Worm (Caenorhabditis elegans): ENCODE data around the gene atp-2.
A peak's percentile ranks its signal among the peaks of the same experiment; 100 is the strongest.

The atp-2 gene

DNA sequence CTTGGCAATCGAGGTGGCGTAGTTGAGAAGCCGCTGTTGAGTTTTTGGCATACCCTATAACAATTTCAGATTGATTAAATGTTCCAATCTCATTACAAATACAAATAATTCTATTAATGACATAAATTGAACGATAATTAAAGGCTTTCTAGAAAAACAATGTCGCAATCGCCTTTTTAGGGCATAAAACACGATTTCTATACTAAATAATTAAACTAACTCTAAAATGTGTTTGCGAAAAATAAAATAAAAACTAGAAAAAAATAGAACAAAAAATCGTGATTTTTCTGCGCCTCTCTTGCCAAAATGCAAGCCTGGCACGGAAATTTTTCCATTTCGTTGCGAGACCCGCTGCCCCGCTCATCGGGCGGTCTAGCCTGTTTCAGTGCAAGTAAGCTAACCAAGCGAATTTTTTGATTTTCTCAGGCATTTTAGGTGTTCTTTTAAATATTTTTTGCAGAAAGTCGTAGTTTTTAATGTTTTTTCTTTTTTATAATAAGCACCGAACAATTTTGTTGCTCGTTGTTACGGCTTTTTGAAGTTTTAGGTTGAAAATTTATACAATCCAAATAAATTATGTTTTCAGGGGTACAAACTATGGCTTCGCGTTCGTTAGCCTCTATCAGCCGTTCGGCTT lies at the start of gene atp-2, which contains the start of the genes C34E10.12 and C34E10.10:
Gene atp-2 (plus strand): TSS at position 587 of the 637 bp plus-strand sequence.
Gene C34E10.12 (minus strand): TSS at position 51 of the 637 bp plus-strand sequence.
Gene C34E10.10 (minus strand): TSS at position 54 of the 637 bp plus-strand sequence.
- TF ChIP-seq mdl-1 (tag; optimal IDR thresholded peaks at IDR 0.05) = peak in 1 of 2 experiments; percentile 66
- peak; percentile 86 to 88 for TF ChIP-seq efl-1 (optimal IDR thresholded peaks at IDR 0.05)
- TF ChIP-seq efl-1 (GFP tag; optimal IDR thresholded peaks at IDR 0.05 in 1 of 2) = peak; percentile 79 to 97
- TF ChIP-seq nhr-71 (tag; optimal IDR thresholded peaks at IDR 0.05) = peak; percentile 93
- no peak for TF ChIP-seq nhr-84 (tag; optimal IDR thresholded peaks at IDR 0.05)
- TF ChIP-seq sptf-1 (tag; optimal IDR thresholded peaks at IDR 0.05) = no peak
- TF ChIP-seq F16B12.6 (tag; optimal IDR thresholded peaks at IDR 0.05) = peak; percentile 55
- no peak for TF ChIP-seq ama-1 (optimal IDR thresholded peaks at IDR 0.05)
- TF ChIP-seq nhr-19 (GFP tag; conservative IDR thresholded peaks at IDR 0.05) = peak; percentile 87
- TF ChIP-seq mep-1 (tag; optimal IDR thresholded peaks at IDR 0.05) = peak; percentile 83
- TF ChIP-seq ceh-90 (tag; optimal IDR thresholded peaks at IDR 0.05) = peak; percentile 31
- TF ChIP-seq nhr-47 (tag; optimal IDR thresholded peaks at IDR 0.05) = peak; percentile 89
- TF ChIP-seq hpl-2 (GFP tag; optimal IDR thresholded peaks at IDR 0.05) = peak; percentile 81
- TF ChIP-seq elt-3 (tag; optimal IDR thresholded peaks at IDR 0.05) = peak in 3 of 6 experiments; percentile 44 to 89 (median 77)
- TF ChIP-seq skn-1 (tag; optimal IDR thresholded peaks at IDR 0.05) = peak; percentile 96
- TF ChIP-seq ets-5 (GFP tag; IDR thresholded peaks at IDR 0.05) = no peak
- peak; percentile 59 for TF ChIP-seq aha-1 (tag; optimal IDR thresholded peaks at IDR 0.05)
- peak; percentile 76 for TF ChIP-seq mef-2 (tag; optimal IDR thresholded peaks at IDR 0.05)
- TF ChIP-seq unc-86 (tag; optimal IDR thresholded peaks at IDR 0.05) = peak; percentile 84
- no peak for TF ChIP-seq pag-3 (tag; optimal IDR thresholded peaks at IDR 0.05; ENCODE audit: borderline replicate concordance, insufficient read depth)
- TF ChIP-seq snpc-4 (tag; optimal IDR thresholded peaks at IDR 0.05) = peak; percentile 46
- TF ChIP-seq egl-13 (tag; optimal IDR thresholded peaks at IDR 0.05) = peak; percentile 68
- TF ChIP-seq lin-14 (GFP tag; optimal IDR thresholded peaks at IDR 0.05) = peak; percentile 90
- no peak for TF ChIP-seq unc-30 (tag; optimal IDR thresholded peaks at IDR 0.05)
- no peak for TF ChIP-seq nhr-76 (tag; optimal IDR thresholded peaks at IDR 0.05)
- peak; percentile 95 for TF ChIP-seq snu-23 (GFP tag; optimal IDR thresholded peaks at IDR 0.05)
- TF ChIP-seq fkh-4 (tag; optimal IDR thresholded peaks at IDR 0.05; ENCODE audit: borderline replicate concordance) = no peak
- no peak for TF ChIP-seq unc-62 (GFP tag; optimal IDR thresholded peaks at IDR 0.05)
- TF ChIP-seq ceh-88 (GFP tag; IDR thresholded peaks at IDR 0.05) = peak; percentile 48
- no peak for TF ChIP-seq tlp-1 (tag; optimal IDR thresholded peaks at IDR 0.05)
- no peak for TF ChIP-seq zag-1 (tag; optimal IDR thresholded peaks at IDR 0.05)
- TF ChIP-seq lsy-2 (tag; optimal IDR thresholded peaks at IDR 0.05) = peak; percentile 90 to 94
- TF ChIP-seq unc-130 (tag; optimal IDR thresholded peaks at IDR 0.05) = peak; percentile 87
- TF ChIP-seq xbp-1 (tag; optimal IDR thresholded peaks at IDR 0.05) = peak; percentile 88
- peak; percentile 63 for TF ChIP-seq pax-3 (tag; optimal IDR thresholded peaks at IDR 0.05)
- TF ChIP-seq nhr-12 (tag; optimal IDR thresholded peaks at IDR 0.05) = no peak
- no peak for TF ChIP-seq efl-3 (GFP tag; optimal IDR thresholded peaks at IDR 0.05)
- TF ChIP-seq sup-37 (GFP tag; optimal IDR thresholded peaks at IDR 0.05) = no peak
- peak; percentile 85 for TF ChIP-seq nhr-90 (tag; optimal IDR thresholded peaks at IDR 0.05; ENCODE audit: poor library complexity)
- no peak for TF ChIP-seq unc-98 (GFP tag; IDR thresholded peaks at IDR 0.05)
- peak; percentile 67 for TF ChIP-seq nhr-237 (tag; optimal IDR thresholded peaks at IDR 0.05)
- no peak for TF ChIP-seq nhr-28 (tag; optimal IDR thresholded peaks at IDR 0.05)
- TF ChIP-seq tbx-2 (tag; optimal IDR thresholded peaks at IDR 0.05) = peak; percentile 79
- TF ChIP-seq egl-27 (tag; optimal IDR thresholded peaks at IDR 0.05) = no peak
- peak; percentile 70 to 95 (median 73) for TF ChIP-seq ceh-82 (tag; optimal IDR thresholded peaks at IDR 0.05)
- TF ChIP-seq lin-15B (tag; optimal IDR thresholded peaks at IDR 0.05) = peak; percentile 88
- no peak for TF ChIP-seq Y116A8C.19 (tag; optimal IDR thresholded peaks at IDR 0.05; ENCODE audit: borderline replicate concordance)
- TF ChIP-seq C34B4.2 (tag; optimal IDR thresholded peaks at IDR 0.05) = peak; percentile 99
- peak; percentile 2 for TF ChIP-seq lin-39 (tag; optimal IDR thresholded peaks at IDR 0.05)
- peak; percentile 60 for TF ChIP-seq fkh-10 (GFP tag; optimal IDR thresholded peaks at IDR 0.05)
- no peak for TF ChIP-seq hlh-17 (GFP tag; optimal IDR thresholded peaks at IDR 0.05; ENCODE audit: borderline replicate concordance)
- TF ChIP-seq alr-1 (tag; optimal IDR thresholded peaks at IDR 0.05; ENCODE audit: borderline replicate concordance) = no peak
